Worm (Caenorhabditis elegans) whole organism, L4 larva: ENCODE data around the gene gei-8.
A peak's percentile ranks its signal among the peaks of the same experiment; 100 is the strongest.

Experiments
- F10B5.3 ChIP-seq: sonication (generic microtip); optimal IDR thresholded peaks from 2 replicates; lab custom pipeline; 2016; ENCODE audit warnings: mild to moderate bottlenecking, missing genetic modification characterization, missing compliant biosample characterization
- T20F7.1 ChIP-seq: fragments of 200-800 bp; sonication (Bioruptor generic); optimal IDR thresholded peaks from 2 replicates; lab custom pipeline; 2018; ENCODE audit warnings: mild to moderate bottlenecking, missing genetic modification characterization, missing compliant biosample characterization
- T26A8.4 ChIP-seq: fragments of 200-800 bp; sonication (Bioruptor generic); IDR thresholded peaks from 2 replicates; pipeline ENCODE4 v1.3.6; 2022; ENCODE audit warnings: missing genetic modification characterization, missing compliant biosample characterization
- ZK546.5 ChIP-seq, 2 experiments: sonication (generic microtip); optimal IDR thresholded peaks; 2 replicates each; lab custom pipeline; 2017; ENCODE audit warnings: missing biosample characterization in 2 of 2, missing genetic modification characterization in 2 of 2
- aha-1 ChIP-seq: fragments of 150-350 bp; peaks from one replicate; lab custom pipeline; 2014; ENCODE audit warnings: missing biosample characterization, missing genetic modification characterization
- ama-1 ChIP-seq: fragments of 150-350 bp; optimal IDR thresholded peaks from 2 replicates; lab custom pipeline; 2014; ENCODE audit warnings: inconsistent platforms, mixed read lengths
- ceh-28 ChIP-seq: fragments of 150-350 bp; optimal IDR thresholded peaks from 2 replicates; lab custom pipeline; 2014; ENCODE audit warnings: missing biosample characterization, missing genetic modification reagents, missing genetic modification characterization
- ceh-62 ChIP-seq: sonication (generic microtip); optimal IDR thresholded peaks from 2 replicates; lab custom pipeline; 2017; ENCODE audit warnings: missing biosample characterization, missing genetic modification characterization
- cey-2 ChIP-seq: sonication (generic microtip); optimal IDR thresholded peaks from 3 replicates; lab custom pipeline; 2017; ENCODE audit warnings: missing genetic modification characterization, mild to moderate bottlenecking, missing compliant biosample characterization, antibody characterized with exemption, borderline replicate concordance; ENCODE audit not compliant: insufficient read depth
- daf-16 ChIP-seq, 3 experiments: sonication (generic microtip); optimal IDR thresholded peaks; 2 replicates each; lab custom pipeline; 2016 to 2017; ENCODE audit warnings: missing genetic modification characterization in 3 of 3, missing genetic modification reagents in 3 of 3, mild to moderate bottlenecking in 2 of 3, missing compliant biosample characterization in 2 of 3, missing biosample characterization in 1 of 3, moderate library complexity in 1 of 3
- daf-19 ChIP-seq: fragments of 200-800 bp; sonication (Bioruptor generic); conservative IDR thresholded peaks from 2 replicates; pipeline ENCODE4 v1.3.6; 2022; ENCODE audit warnings: missing genetic modification characterization, missing compliant biosample characterization
- daf-8 ChIP-seq: fragments of 200-800 bp; sonication (Bioruptor generic); IDR thresholded peaks from 2 replicates; pipeline ENCODE4 v1.3.6; 2022; ENCODE audit warnings: missing genetic modification characterization, missing compliant biosample characterization
- dmd-6 ChIP-seq: fragments of 200-800 bp; sonication (Bioruptor generic); IDR thresholded peaks from 2 replicates; pipeline ENCODE4 v1.3.6; 2022; ENCODE audit warnings: missing genetic modification reagents, missing genetic modification characterization, missing compliant biosample characterization
- dpl-1 ChIP-seq: fragments of 150-350 bp; optimal IDR thresholded peaks from 2 replicates; lab custom pipeline; 2014; ENCODE audit warnings: missing biosample characterization, missing genetic modification reagents, missing genetic modification characterization
- dve-1 ChIP-seq: sonication (generic microtip); optimal IDR thresholded peaks from 2 replicates; lab custom pipeline; 2017; ENCODE audit warnings: antibody characterized with exemption, mild to moderate bottlenecking, missing genetic modification characterization, missing compliant biosample characterization; ENCODE audit not compliant: insufficient read depth
- gei-8 ChIP-seq: fragments of 200-800 bp; sonication (Bioruptor generic); optimal IDR thresholded peaks from 2 replicates; lab custom pipeline; 2018; ENCODE audit warnings: mild to moderate bottlenecking, missing genetic modification characterization, missing compliant biosample characterization
- hlh-30 ChIP-seq: sonication (generic microtip); optimal IDR thresholded peaks from 2 replicates; lab custom pipeline; 2017; ENCODE audit warnings: antibody characterized with exemption, mild to moderate bottlenecking, missing genetic modification characterization, missing compliant biosample characterization; ENCODE audit not compliant: insufficient read depth
- lin-29 ChIP-seq: fragments of 200-800 bp; sonication (Bioruptor generic); IDR thresholded peaks from 2 replicates; pipeline ENCODE4 v1.3.6; 2022; ENCODE audit warnings: missing genetic modification reagents, missing genetic modification characterization, missing compliant biosample characterization
- lin-39 ChIP-seq: fragments of 150-350 bp; optimal IDR thresholded peaks from 2 replicates; lab custom pipeline; 2014; ENCODE audit warnings: missing biosample characterization, missing genetic modification reagents, missing genetic modification characterization
- lsy-2 ChIP-seq, 2 experiments: fragments of 150-350 bp in 1 of 2; sonication (generic microtip) in 1 of 2; optimal IDR thresholded peaks; 2 replicates each; lab custom pipeline; 2014 to 2017; ENCODE audit warnings: missing biosample characterization in 2 of 2, missing genetic modification characterization in 2 of 2
- mes-2 ChIP-seq: sonication (generic microtip); optimal IDR thresholded peaks from 2 replicates; lab custom pipeline; 2016; ENCODE audit warnings: missing genotype, mild to moderate bottlenecking, missing genetic modification characterization, missing compliant biosample characterization; ENCODE audit not compliant: poor library complexity, severe bottlenecking
- mxl-3 ChIP-seq: fragments of 200-800 bp; sonication (Bioruptor generic); optimal IDR thresholded peaks from 2 replicates; lab custom pipeline; 2018; ENCODE audit warnings: mild to moderate bottlenecking, missing genetic modification characterization, missing compliant biosample characterization
- nhr-10 ChIP-seq: fragments of 150-350 bp; optimal IDR thresholded peaks from 2 replicates; lab custom pipeline; 2014; ENCODE audit warnings: missing biosample characterization, missing genetic modification characterization
- nhr-102 ChIP-seq: sonication (generic microtip); optimal IDR thresholded peaks from 2 replicates; lab custom pipeline; 2016; ENCODE audit warnings: mild to moderate bottlenecking, missing genetic modification characterization, moderate library complexity, missing compliant biosample characterization
- nhr-11 ChIP-seq: fragments of 150-350 bp; optimal IDR thresholded peaks from 2 replicates; lab custom pipeline; 2014; ENCODE audit warnings: missing biosample characterization, missing genetic modification characterization
- nhr-28 ChIP-seq: fragments of 150-350 bp; optimal IDR thresholded peaks from 2 replicates; lab custom pipeline; 2014; ENCODE audit warnings: missing biosample characterization, missing genetic modification characterization
- nhr-6 ChIP-seq: fragments of 150-350 bp; optimal IDR thresholded peaks from 2 replicates; lab custom pipeline; 2014; ENCODE audit warnings: missing biosample characterization, missing genetic modification characterization
- nhr-76 ChIP-seq: fragments of 150-350 bp; optimal IDR thresholded peaks from 2 replicates; lab custom pipeline; 2014; ENCODE audit warnings: missing biosample characterization, missing genetic modification characterization
- nhr-77 ChIP-seq: fragments of 150-350 bp; optimal IDR thresholded peaks from 2 replicates; lab custom pipeline; 2014; ENCODE audit warnings: missing biosample characterization, missing genetic modification characterization
- pha-4 ChIP-seq, 2 experiments: fragments of 150-350 bp in 1 of 2; fragments of 200-800 bp in 1 of 2; sonication (Bioruptor generic) in 1 of 2; IDR thresholded peaks in 1 of 2; optimal IDR thresholded peaks in 1 of 2; 2 replicates each; pipeline versions ENCODE4 v1.3.6 to Lab custom; 2014 to 2022; ENCODE audit warnings: missing genetic modification characterization in 2 of 2, missing genetic modification reagents in 2 of 2, missing biosample characterization in 1 of 2, missing compliant biosample characterization in 1 of 2
- saeg-2 ChIP-seq: fragments of 200-800 bp; sonication (Bioruptor generic); IDR thresholded peaks from 2 replicates; pipeline ENCODE4 v1.3.6; 2022; ENCODE audit warnings: missing genetic modification reagents, missing genetic modification characterization, missing compliant biosample characterization
- sdz-12 ChIP-seq: fragments of 200-800 bp; sonication (Bioruptor generic); optimal IDR thresholded peaks from 2 replicates; lab custom pipeline; 2018; ENCODE audit warnings: mild to moderate bottlenecking, missing genetic modification characterization, missing compliant biosample characterization
- skn-1 ChIP-seq: fragments of 150-350 bp; optimal IDR thresholded peaks from 2 replicates; lab custom pipeline; 2014; ENCODE audit warnings: missing biosample characterization, missing genetic modification characterization
- tag-97 ChIP-seq: fragments of 200-800 bp; sonication (Bioruptor generic); IDR thresholded peaks from 2 replicates; pipeline ENCODE4 v1.3.6; 2022; ENCODE audit warnings: missing genetic modification characterization, missing compliant biosample characterization
- tra-1 ChIP-seq: fragments of 200-800 bp; sonication (Bioruptor generic); IDR thresholded peaks from 2 replicates; pipeline ENCODE4 v1.3.6; 2022; ENCODE audit warnings: missing genetic modification reagents, missing genetic modification characterization, missing compliant biosample characterization
- unc-39 ChIP-seq: sonication (generic microtip); optimal IDR thresholded peaks from 2 replicates; lab custom pipeline; 2017; ENCODE audit warnings: missing biosample characterization, missing genetic modification characterization
- unc-62 ChIP-seq, 3 experiments: fragments of 150-350 bp in 1 of 3; sonication (generic microtip); optimal IDR thresholded peaks in 2 of 3; peaks in 1 of 3; 1 replicate in 1 of 3; 2 replicates in 2 of 3; lab custom pipeline; 2014 to 2017; ENCODE audit warnings: missing biosample characterization in 3 of 3, missing genetic modification characterization in 3 of 3, missing genetic modification reagents in 3 of 3, missing genotype in 1 of 3
- zip-2 ChIP-seq: fragments of 150-350 bp; optimal IDR thresholded peaks from 2 replicates; lab custom pipeline; 2014; ENCODE audit warnings: missing biosample characterization, missing genetic modification characterization
- ztf-7 ChIP-seq: fragments of 150-350 bp; optimal IDR thresholded peaks from 2 replicates; lab custom pipeline; 2014; ENCODE audit warnings: missing biosample characterization, missing genetic modification characterization

The gei-8 gene

ce11 chrIII:8144574-8145065, 23.6 kb upstream of the gei-8 start, which contains the start of the genes C14B9.8 and mrpl-18 (continued):
- TF ChIP-seq dpl-1: peak; percentile 48
- TF ChIP-seq nhr-6 (tag; lab: Kevin White, UChicago): peak; percentile 55
- no peak for TF ChIP-seq nhr-10 (tag; lab: Kevin White, UChicago)
- TF ChIP-seq ztf-7: no peak
- TF ChIP-seq nhr-102: no peak
- TF ChIP-seq ceh-62 (tag; lab: Kevin White, UChicago): no peak
- TF ChIP-seq cey-2: no peak
- TF ChIP-seq gei-8 (GFP tag; lab: Kevin White, UChicago): no peak
- TF ChIP-seq lin-39 (tag; lab: Kevin White, UChicago): no peak

- TF ChIP-seq saeg-2 (GFP tag; lab: Robert Waterston, UW): no peak
- TF ChIP-seq aha-1 (tag; lab: Kevin White, UChicago): peak; percentile 20
- TF ChIP-seq T26A8.4 (GFP tag; lab: Robert Waterston, UW): no peak
- peak in 1 of 2 experiments; percentile 96 for TF ChIP-seq unc-62 (GFP tag; optimal IDR thresholded peaks at IDR 0.05 in 1 of 2; lab: Kevin White, UChicago)
- no peak for TF ChIP-seq unc-62 (tag; optimal IDR thresholded peaks at IDR 0.05; lab: Kevin White, UChicago)
- TF ChIP-seq, all 104 proteins: peak for 2
Observed at ce11 chrIII:8142217-8142616, 21.2 kb upstream of the gei-8 start.

- TF ChIP-seq nhr-76 (no peak), daf-19 (GFP tag; lab: Robert Waterston, UW) (no peak)
- TF ChIP-seq, all 104 proteins: peak for 0
Observed at ce11 chrIII:8137777-8138176, 16.7 kb upstream of the gei-8 start, which contains the start of gene hsp-12.2. Gene hsp-12.2, plus strand, starts transcription at chrIII:8138077.

- TF ChIP-seq pha-4 (GFP tag; IDR thresholded peaks at IDR 0.05; lab: Robert Waterston, UW) (peak; percentile 51; the same call in 1 of the 2 replicates), pha-4 (tag; optimal IDR thresholded peaks at IDR 0.05; lab: Kevin White, UChicago) (peak; percentile 78), dve-1 (tag; lab: Kevin White, UChicago) (peak; percentile 43), skn-1 (no peak), daf-8 (GFP tag; lab: Robert Waterston, UW) (no peak), F10B5.3 (no peak), ama-1 (lab: Kevin White, UChicago) (peak; percentile 51), aha-1 (tag; lab: Kevin White, UChicago) (peak; percentile 89), daf-16 (GFP tag; optimal IDR thresholded peaks at IDR 0.05; lab: Kevin White, UChicago) (no peak), daf-16 (tag; optimal IDR thresholded peaks at IDR 0.05; lab: Kevin White, UChicago) (peak; percentile 40), lsy-2 (tag; optimal IDR thresholded peaks at IDR 0.05; lab: Kevin White, UChicago) (peak in 1 of 2 experiments; percentile 12), unc-62 (GFP tag; optimal IDR thresholded peaks at IDR 0.05 in 1 of 2; lab: Kevin White, UChicago) (peak in 1 of 2 experiments; percentile 86), unc-62 (tag; optimal IDR thresholded peaks at IDR 0.05; lab: Kevin White, UChicago) (no peak), nhr-102 (peak; percentile 4), hlh-30 (tag; lab: Kevin White, UChicago) (peak; percentile 14)
Observed at ce11 chrIII:8136517-8137099, 15.6 kb upstream of the gei-8 start.

ce11 chrIII:8133346-8133745, 12.3 kb upstream of the gei-8 start, which contains the start of gene C14B9.2:
Gene C14B9.2, plus strand, starts transcription at chrIII:8133665.
- TF ChIP-seq daf-16 (GFP tag; optimal IDR thresholded peaks at IDR 0.05; lab: Kevin White, UChicago) (no peak), daf-16 (tag; optimal IDR thresholded peaks at IDR 0.05; lab: Kevin White, UChicago) (peak; percentile 78), nhr-28 (tag; lab: Kevin White, UChicago) (peak; percentile 54), ceh-28 (no peak), mxl-3 (GFP tag; lab: Kevin White, UChicago) (peak; percentile 75), ZK546.5 (tag; optimal IDR thresholded peaks at IDR 0.05; lab: Kevin White, UChicago) (no peak), lsy-2 (tag; optimal IDR thresholded peaks at IDR 0.05; lab: Kevin White, UChicago) (peak in 1 of 2 experiments; percentile 16)

ce11 chrIII:8132496-8132895, 11.5 kb upstream of the gei-8 start:
- TF ChIP-seq lin-29 (GFP tag; lab: Robert Waterston, UW): no peak
- no peak for TF ChIP-seq lsy-2 (tag; optimal IDR thresholded peaks at IDR 0.05; lab: Kevin White, UChicago)
- no peak for TF ChIP-seq T20F7.1 (GFP tag; lab: Kevin White, UChicago)
- no peak for TF ChIP-seq dmd-6 (GFP tag; lab: Robert Waterston, UW)
- TF ChIP-seq mes-2 (tag; lab: Kevin White, UChicago): peak; percentile 6
- TF ChIP-seq nhr-77: no peak
- no peak for TF ChIP-seq T26A8.4 (GFP tag; lab: Robert Waterston, UW)
- no peak for TF ChIP-seq sdz-12 (GFP tag; lab: Kevin White, UChicago)
- no peak for TF ChIP-seq unc-39 (tag; lab: Kevin White, UChicago)
- no peak for TF ChIP-seq tra-1 (GFP tag; lab: Robert Waterston, UW)
- peak in 1 of 2 experiments; percentile 41 for TF ChIP-seq unc-62 (GFP tag; optimal IDR thresholded peaks at IDR 0.05 in 1 of 2; lab: Kevin White, UChicago)
- TF ChIP-seq unc-62 (tag; optimal IDR thresholded peaks at IDR 0.05; lab: Kevin White, UChicago): no peak
- no peak for TF ChIP-seq nhr-11 (tag; lab: Kevin White, UChicago)
- TF ChIP-seq zip-2 (tag; lab: Kevin White, UChicago): no peak
- no peak for TF ChIP-seq tag-97 (GFP tag; lab: Robert Waterston, UW)
